Fruit fly (Drosophila melanogaster) whole organism, embryonic: ENCODE results near the gene Grip91.

ENCODE experiments used
- Atf3 ChIP-seq: fragments of 200-800 bp; sonication (Bioruptor generic); optimal IDR thresholded peaks from 3 replicates; lab custom pipeline; 2016; ENCODE audit warnings: missing biosample characterization, missing genetic modification characterization
- Atf6 ChIP-seq: fragments of 200-800 bp; sonication (Bioruptor generic); IDR thresholded peaks from 2 replicates; pipeline ENCODE4 v1.3.6; 2022; ENCODE audit warnings: missing biosample characterization, missing genetic modification characterization
- B-H2 ChIP-seq: fragments of 200-800 bp; sonication (Bioruptor generic); optimal IDR thresholded peaks from 2 replicates; lab custom pipeline; 2018; ENCODE audit warnings: missing biosample characterization, mild to moderate bottlenecking, missing genetic modification characterization
- BEAF-32 ChIP-seq: fragments of 200-800 bp; sonication (Bioruptor generic); optimal IDR thresholded peaks from 3 replicates; lab custom pipeline; 2017; ENCODE audit warnings: missing biosample characterization, missing genetic modification characterization, mild to moderate bottlenecking, moderate library complexity, missing genetic modification reagents
- BtbVII ChIP-seq: fragments of 200-800 bp; sonication (Bioruptor generic); optimal IDR thresholded peaks from 3 replicates; lab custom pipeline; 2017; ENCODE audit warnings: missing biosample characterization, mild to moderate bottlenecking, missing genetic modification characterization
- Bteb2 ChIP-seq: fragments of 200-800 bp; sonication (Bioruptor generic); optimal IDR thresholded peaks from 2 replicates; lab custom pipeline; 2016; ENCODE audit warnings: missing biosample characterization, missing genetic modification characterization
- CG1024 ChIP-seq: fragments of 200-800 bp; sonication (Bioruptor generic); IDR thresholded peaks from 2 replicates; pipeline ENCODE4 v1.3.6; 2022; ENCODE audit warnings: missing biosample characterization, missing genetic modification characterization
- CG11723 ChIP-seq: fragments of 200-800 bp; sonication (Bioruptor generic); optimal IDR thresholded peaks from 2 replicates; lab custom pipeline; 2017; ENCODE audit warnings: missing biosample characterization, mild to moderate bottlenecking, missing genetic modification characterization
- CG12155 ChIP-seq: fragments of 200-800 bp; sonication (Bioruptor generic); optimal IDR thresholded peaks from 3 replicates; lab custom pipeline; 2016; ENCODE audit warnings: missing biosample characterization, missing genetic modification characterization
- CG12219 ChIP-seq: fragments of 200-800 bp; sonication (Bioruptor generic); optimal IDR thresholded peaks from 3 replicates; lab custom pipeline; 2018; ENCODE audit warnings: missing biosample characterization, mild to moderate bottlenecking, missing genetic modification characterization
- CG15011 ChIP-seq: fragments of 200-800 bp; sonication (Bioruptor generic); optimal IDR thresholded peaks from 3 replicates; lab custom pipeline; 2018; ENCODE audit warnings: missing biosample characterization, mild to moderate bottlenecking, missing genetic modification characterization
- CG18476 ChIP-seq: fragments of 200-800 bp; sonication (Bioruptor generic); optimal IDR thresholded peaks from 2 replicates; lab custom pipeline; 2016; ENCODE audit warnings: missing biosample characterization, mild to moderate bottlenecking, missing genetic modification characterization
- CG30403 ChIP-seq: fragments of 200-800 bp; sonication (Bioruptor generic); optimal IDR thresholded peaks from 3 replicates; lab custom pipeline; 2016; ENCODE audit warnings: missing biosample characterization, missing genetic modification characterization
- CG34376 ChIP-seq: fragments of 200-800 bp; sonication (Bioruptor generic); optimal IDR thresholded peaks from 2 replicates; lab custom pipeline; 2018; ENCODE audit warnings: missing biosample characterization, mild to moderate bottlenecking, missing genetic modification characterization
- CG34422 ChIP-seq: fragments of 200-800 bp; sonication (Bioruptor generic); IDR thresholded peaks from 3 replicates; pipeline ENCODE4 v1.3.6; 2022; ENCODE audit warnings: missing biosample characterization, missing genetic modification characterization
- CG3838 ChIP-seq: fragments of 200-800 bp; sonication (Bioruptor generic); optimal IDR thresholded peaks from 3 replicates; lab custom pipeline; 2016; ENCODE audit warnings: missing biosample characterization, missing genetic modification characterization
- CG9437 ChIP-seq: fragments of 200-800 bp; sonication (Bioruptor generic); optimal IDR thresholded peaks from 2 replicates; lab custom pipeline; 2018; ENCODE audit warnings: missing biosample characterization, mild to moderate bottlenecking, missing genetic modification characterization
- CTCF ChIP-seq: fragments of 200-800 bp; sonication (Bioruptor generic); optimal IDR thresholded peaks from 2 replicates; lab custom pipeline; 2017; ENCODE audit warnings: missing biosample characterization, mild to moderate bottlenecking, missing genetic modification characterization, moderate library complexity
- CoRest ChIP-seq: fragments of 200-800 bp; sonication (Bioruptor generic); optimal IDR thresholded peaks from 3 replicates; lab custom pipeline; 2018; ENCODE audit warnings: missing biosample characterization, mild to moderate bottlenecking, missing genetic modification characterization, moderate library complexity
- Dad ChIP-seq: fragments of 200-800 bp; sonication (Bioruptor generic); optimal IDR thresholded peaks from 3 replicates; lab custom pipeline; 2016; ENCODE audit warnings: missing biosample characterization, missing genetic modification characterization
- Fer2 ChIP-seq: fragments of 200-800 bp; sonication (Bioruptor generic); optimal IDR thresholded peaks from 2 replicates; lab custom pipeline; 2018; ENCODE audit warnings: missing biosample characterization, mild to moderate bottlenecking, missing genetic modification characterization, moderate library complexity
- NK7.1 ChIP-seq: fragments of 200-800 bp; sonication (Bioruptor generic); optimal IDR thresholded peaks from 3 replicates; lab custom pipeline; 2016; ENCODE audit warnings: missing biosample characterization, missing genetic modification characterization
- al ChIP-seq: fragments of 200-800 bp; sonication (Bioruptor generic); IDR thresholded peaks from 2 replicates; pipeline ENCODE4 v1.3.6; 2022; ENCODE audit warnings: missing biosample characterization, missing genetic modification characterization
- bab2 ChIP-seq: fragments of 200-800 bp; sonication (Bioruptor generic); optimal IDR thresholded peaks from 2 replicates; lab custom pipeline; 2016; ENCODE audit warnings: missing biosample characterization, missing genetic modification characterization
- dan ChIP-seq: fragments of 200-800 bp; sonication (Bioruptor generic); IDR thresholded peaks from 2 replicates; pipeline ENCODE4 v1.3.6; 2022; ENCODE audit warnings: missing biosample characterization, missing genetic modification characterization
- grau ChIP-seq: fragments of 200-800 bp; optimal IDR thresholded peaks from 3 replicates; lab custom pipeline; 2019; ENCODE audit warnings: missing biosample characterization, mild to moderate bottlenecking, missing genetic modification characterization, moderate library complexity
- hbn ChIP-seq: fragments of 200-800 bp; sonication (Bioruptor generic); IDR thresholded peaks from 2 replicates; pipeline ENCODE4 v1.3.6; 2022; ENCODE audit warnings: missing biosample characterization, missing genetic modification characterization; ENCODE audit not compliant: partially characterized antibody
- insv ChIP-seq, 2 experiments: fragments of 200-800 bp; sonication (Bioruptor generic); optimal IDR thresholded peaks; 3 replicates each; lab custom pipeline; 2016 to 2018; ENCODE audit warnings: missing biosample characterization in 2 of 2, missing genetic modification characterization in 2 of 2
- kah ChIP-seq: fragments of 200-800 bp; sonication (Bioruptor generic); optimal IDR thresholded peaks from 2 replicates; lab custom pipeline; 2018; ENCODE audit warnings: missing biosample characterization, mild to moderate bottlenecking, missing genetic modification characterization
- lilli ChIP-seq: fragments of 200-800 bp; sonication (Bioruptor generic); optimal IDR thresholded peaks from 3 replicates; lab custom pipeline; 2016; ENCODE audit warnings: missing biosample characterization, missing genetic modification characterization
- mam ChIP-seq: fragments of 200-800 bp; sonication (Bioruptor generic); optimal IDR thresholded peaks from 3 replicates; lab custom pipeline; 2016; ENCODE audit warnings: missing biosample characterization, missing genetic modification characterization
- nom ChIP-seq: fragments of 200-800 bp; sonication (Bioruptor generic); optimal IDR thresholded peaks from 2 replicates; lab custom pipeline; 2017; ENCODE audit warnings: missing biosample characterization, missing genetic modification characterization, mild to moderate bottlenecking, moderate library complexity, missing genetic modification reagents
- org-1 ChIP-seq: fragments of 200-800 bp; sonication (Bioruptor generic); optimal IDR thresholded peaks from 2 replicates; lab custom pipeline; 2017; ENCODE audit warnings: missing biosample characterization, missing genetic modification characterization
- seq ChIP-seq: fragments of 200-800 bp; sonication (Bioruptor generic); IDR thresholded peaks from 2 replicates; pipeline ENCODE4 v1.3.6; 2022; ENCODE audit warnings: missing biosample characterization, missing genetic modification characterization
- slbo ChIP-seq: fragments of 200-800 bp; sonication (Bioruptor generic); IDR thresholded peaks from 2 replicates; pipeline ENCODE4 v1.3.6; 2022; ENCODE audit warnings: missing biosample characterization, missing genetic modification characterization
- sna ChIP-seq: fragments of 200-800 bp; sonication (Bioruptor generic); IDR thresholded peaks from 2 replicates; pipeline ENCODE4 v1.3.6; 2022; ENCODE audit warnings: missing biosample characterization, missing genetic modification characterization; ENCODE audit not compliant: partially characterized antibody
- tup ChIP-seq: fragments of 200-800 bp; sonication (Bioruptor generic); optimal IDR thresholded peaks from 2 replicates; lab custom pipeline; 2016; ENCODE audit warnings: missing biosample characterization, mild to moderate bottlenecking, missing genetic modification characterization, moderate library complexity
- usp ChIP-seq: fragments of >200 bp; optimal IDR thresholded peaks from 2 replicates; lab custom pipeline; 2017; ENCODE audit warnings: missing biosample characterization, missing genetic modification characterization
- yki ChIP-seq: fragments of >200 bp; optimal IDR thresholded peaks from 3 replicates; lab custom pipeline; 2018
- zen ChIP-seq: fragments of 200-800 bp; sonication (Bioruptor generic); optimal IDR thresholded peaks from 3 replicates; lab custom pipeline; 2018; ENCODE audit warnings: missing biosample characterization, mild to moderate bottlenecking, missing genetic modification characterization, moderate library complexity

The Grip91 gene

DNA sequence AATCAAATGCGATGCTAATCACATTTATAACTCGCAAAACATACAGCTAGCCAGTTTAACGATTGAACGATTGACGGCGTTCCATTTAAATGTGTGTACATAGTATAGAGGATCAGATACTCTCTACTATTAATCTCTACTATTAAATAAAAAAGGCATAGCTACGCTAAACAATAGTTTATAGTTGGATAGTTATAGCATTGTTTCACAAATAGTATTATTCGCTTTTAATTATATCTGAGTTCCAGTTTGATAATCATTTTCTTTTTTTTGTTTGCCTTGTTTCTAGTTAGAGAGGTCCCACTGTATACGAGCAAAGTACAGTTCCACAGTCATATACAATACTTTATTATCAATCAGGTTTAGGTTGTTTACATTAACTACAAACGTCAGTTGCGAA lies 35.2 kb upstream of the Grip91 start (continued):
- TF ChIP-seq slbo (GFP tag; lab: Robert Waterston, UW) (peak; percentile 15; the same call in 1 of the 2 replicates), CG30403 (GFP tag; lab: Kevin White, UChicago) (no peak), dan (GFP tag; lab: Robert Waterston, UW) (no peak), org-1 (GFP tag; lab: Kevin White, UChicago) (no peak), CG12219 (GFP tag; lab: Kevin White, UChicago) (no peak), hbn (no peak), Atf6 (peak; percentile 12; the same call in 1 of the 2 replicates), yki (lab: Kevin White, UChicago) (no peak), Fer2 (tag; lab: Kevin White, UChicago) (no peak), B-H2 (GFP tag; lab: Kevin White, UChicago) (no peak), Bteb2 (no peak), al (no peak), insv (GFP tag; optimal IDR thresholded peaks at IDR 0.05; lab: Kevin White, UChicago) (no peak), nom (peak; percentile 63), zen (tag; lab: Kevin White, UChicago) (no peak), CG34376 (GFP tag; lab: Kevin White, UChicago) (peak; percentile 16), CG18476 (GFP tag; lab: Kevin White, UChicago) (no peak), seq (GFP tag; lab: Robert Waterston, UW) (peak; percentile 9; the same call in 1 of the 2 replicates), CG34422 (GFP tag; lab: Robert Waterston, UW) (no peak), CoRest (tag; lab: Kevin White, UChicago) (no peak), usp (GFP tag; lab: Kevin White, UChicago) (no peak)
- TF ChIP-seq, all 482 proteins: peak for 18

DNA sequence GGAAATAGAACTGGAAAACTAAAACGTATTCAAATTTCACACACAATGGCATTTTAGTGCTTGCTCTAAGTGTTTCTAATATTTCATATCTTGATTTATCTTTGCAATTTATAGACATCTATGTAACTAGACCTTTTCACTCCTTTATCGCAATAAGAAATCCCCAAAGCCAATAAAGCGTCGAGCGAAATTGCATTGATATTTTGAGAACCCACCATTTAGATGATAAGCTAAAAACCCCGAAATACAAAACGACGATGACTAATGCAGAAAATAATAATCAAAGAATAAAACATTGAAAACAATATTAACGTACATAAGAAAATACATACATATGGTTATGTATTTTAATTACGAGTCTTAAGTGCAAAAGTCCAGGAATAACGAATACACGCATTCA lies 34.1 kb upstream of the Grip91 start:
- no peak for TF ChIP-seq kah (GFP tag; lab: Kevin White, UChicago)
- no peak for TF ChIP-seq Dad (GFP tag; lab: Kevin White, UChicago)
- TF ChIP-seq BtbVII (GFP tag; lab: Kevin White, UChicago): no peak
- no peak for TF ChIP-seq BEAF-32
- TF ChIP-seq mam: no peak
- no peak for TF ChIP-seq Atf3 (GFP tag; lab: Kevin White, UChicago)
- no peak for TF ChIP-seq sna (GFP tag; lab: Robert Waterston, UW)
- TF ChIP-seq, all 482 proteins: peak for 0

DNA sequence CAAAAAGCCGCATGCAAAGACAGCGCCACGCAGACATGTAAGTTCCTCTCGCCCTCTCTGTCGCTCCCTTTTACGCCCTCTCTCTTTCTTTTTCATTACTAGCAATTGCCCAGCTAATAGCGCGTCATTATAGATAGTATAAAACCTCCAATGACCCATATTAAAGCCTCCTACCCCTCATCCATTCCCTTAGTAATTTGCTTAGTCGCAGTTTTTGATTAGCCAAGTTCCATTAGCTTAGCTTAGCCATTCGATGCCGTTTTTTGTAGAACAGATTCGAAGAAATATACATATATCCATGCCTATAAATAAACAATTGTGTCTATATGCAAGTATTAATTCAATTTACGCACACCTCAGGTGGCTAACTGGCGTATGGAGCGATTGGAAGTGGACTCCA lies 26.3 kb upstream of the Grip91 start:
- TF ChIP-seq CG9437 (GFP tag; lab: Kevin White, UChicago) (no peak), CG15011 (no peak), tup (GFP tag; lab: Kevin White, UChicago) (no peak), bab2 (no peak), CG12155 (no peak), CG11723 (GFP tag; lab: Kevin White, UChicago) (no peak), lilli (GFP tag; lab: Kevin White, UChicago) (no peak), grau (tag; lab: Kevin White, UChicago) (no peak), CG1024 (GFP tag; lab: Robert Waterston, UW) (no peak), CTCF (GFP tag; lab: Kevin White, UChicago) (no peak), NK7.1 (GFP tag; lab: Kevin White, UChicago) (no peak), CG3838 (GFP tag; lab: Kevin White, UChicago) (no peak)
- TF ChIP-seq, all 482 proteins: peak for 0
